Fruit fly (Drosophila melanogaster) Kc167 (cell line): ENCODE measurements around the gene PMP34.

Experiments
- Myc ChIP-seq: fragments of >200 bp; optimal IDR thresholded peaks from 2 replicates; lab custom pipeline; 2017; ENCODE audit warnings: missing external identifiers
- ttk ChIP-seq: sonication (Bioruptor generic); optimal IDR thresholded peaks from 2 replicates; lab custom pipeline; 2017; ENCODE audit warnings: missing external identifiers

DNA sequence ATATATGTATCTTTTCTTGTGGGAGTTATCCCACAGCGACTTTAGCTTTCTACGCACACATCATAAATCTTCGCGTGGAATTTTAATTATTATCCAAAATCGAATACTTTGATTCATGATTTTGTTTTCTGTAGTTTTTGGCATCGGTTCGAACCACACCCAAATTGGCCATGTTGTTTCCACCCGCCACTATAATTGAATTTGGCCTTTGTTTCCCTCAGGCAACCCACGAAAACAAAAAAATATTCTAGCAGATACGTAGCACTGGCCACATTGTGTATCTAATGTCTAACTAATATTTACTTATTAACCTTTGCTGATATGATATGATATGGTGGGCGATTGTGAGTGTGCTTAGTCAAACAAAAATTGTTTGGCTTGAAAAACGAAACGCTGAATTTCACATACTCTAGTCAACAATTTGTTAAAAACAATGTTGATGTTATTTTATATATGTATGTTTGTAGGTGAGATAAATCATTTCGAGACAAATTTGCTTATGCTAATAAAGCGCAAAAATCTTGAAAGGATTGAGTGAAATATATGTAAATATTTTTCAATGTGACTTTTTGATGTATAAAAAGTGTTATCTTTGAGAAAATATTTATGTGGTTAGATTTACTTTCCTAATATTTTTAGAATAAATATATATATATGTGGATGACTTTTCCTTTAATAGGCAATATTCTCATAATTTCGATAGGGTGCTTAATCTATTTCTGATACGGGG is 36.5 kb downstream of the PMP34 start:
- TF ChIP-seq Myc (lab: Kevin White, UChicago) = no peak
- no peak for TF ChIP-seq ttk (lab: Kevin White, UChicago)
